Worm (Caenorhabditis elegans): ENCODE measurements around the gene kmo-1.
A peak's percentile ranks its signal among the peaks of the same experiment; 100 is the strongest.
"Not testable (repeated sequence)": the region's sequence is repeated elsewhere in the genome, so short reads cannot be mapped to it uniquely, and the experiment has no call there.

Gene kmo-1

DNA sequence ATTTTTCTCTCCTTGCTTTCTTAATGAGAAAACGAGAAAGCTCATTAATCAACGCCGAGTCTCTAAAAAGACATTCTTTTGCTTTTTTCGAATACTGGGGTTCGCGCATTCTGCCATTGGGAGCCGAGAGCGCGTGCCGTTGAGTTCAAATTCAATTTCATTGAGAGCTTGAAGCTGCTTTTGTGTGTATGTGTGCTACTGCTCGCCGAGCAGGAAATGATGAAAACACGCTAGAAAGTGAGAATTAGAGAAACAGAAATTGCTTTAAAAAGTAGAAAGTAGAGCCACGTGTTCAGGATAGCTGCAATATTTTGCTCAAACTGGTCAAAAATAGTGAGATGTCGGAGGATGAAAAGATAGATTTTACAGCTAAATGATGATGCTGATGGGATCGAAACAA lies 44.6 kb downstream of the kmo-1 start:
- TF ChIP-seq M03D4.4 (tag; optimal IDR thresholded peaks at IDR 0.05) (no peak), elt-1 (tag; optimal IDR thresholded peaks at IDR 0.05; ENCODE audit: borderline replicate concordance, insufficient read depth) (no peak), bed-3 (GFP tag; optimal IDR thresholded peaks at IDR 0.05) (no peak), mep-1 (tag; optimal IDR thresholded peaks at IDR 0.05) (no peak), unc-120 (tag; optimal IDR thresholded peaks at IDR 0.05; ENCODE audit: poor library complexity, severe bottlenecking) (peak; percentile 19), ces-1 (GFP tag; optimal IDR thresholded peaks at IDR 0.05) (peak; percentile 93), blmp-1 (tag; optimal IDR thresholded peaks at IDR 0.05) (no peak), unc-62 (GFP tag; optimal IDR thresholded peaks at IDR 0.05) (no peak), ztf-11 (tag; optimal IDR thresholded peaks at IDR 0.05) (no peak), unc-39 (tag; optimal IDR thresholded peaks at IDR 0.05) (no peak)

DNA sequence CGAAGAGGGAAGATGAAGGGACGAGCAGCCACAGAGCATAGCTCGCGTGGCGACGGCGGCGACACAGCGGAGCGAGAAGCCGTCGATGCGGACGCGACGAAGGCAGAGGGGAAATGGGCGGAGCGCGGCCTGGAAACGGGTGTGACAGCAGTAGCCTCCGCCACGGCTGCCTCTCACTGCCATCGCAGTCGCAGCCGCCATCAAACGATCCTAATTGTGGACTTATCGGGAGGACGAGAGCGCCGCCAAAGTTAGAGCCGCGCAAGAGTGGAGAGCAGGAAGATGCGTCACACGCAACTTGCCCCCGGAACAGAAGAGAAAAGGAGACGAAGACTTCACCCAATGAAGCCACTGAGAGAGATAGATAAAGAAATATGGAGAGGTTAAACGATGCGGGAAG lies 46.0 kb downstream of the kmo-1 start:
- TF ChIP-seq ces-1 (GFP tag; optimal IDR thresholded peaks at IDR 0.05) (peak; percentile 38), ceh-39 (tag; optimal IDR thresholded peaks at IDR 0.05) (no peak), hlh-1 (tag; optimal IDR thresholded peaks at IDR 0.05) (no peak), mls-2 (tag; optimal IDR thresholded peaks at IDR 0.05) (peak; percentile 10), sem-2 (GFP tag; optimal IDR thresholded peaks at IDR 0.05) (no peak), nhr-2 (tag; optimal IDR thresholded peaks at IDR 0.05) (no peak), sptf-1 (tag; optimal IDR thresholded peaks at IDR 0.05) (peak; percentile 63), nhr-12 (tag; optimal IDR thresholded peaks at IDR 0.05) (no peak), ceh-43 (GFP tag; optimal IDR thresholded peaks at IDR 0.05) (no peak), mab-5 (tag; optimal IDR thresholded peaks at IDR 0.05) (no peak), unc-39 (tag; optimal IDR thresholded peaks at IDR 0.05) (no peak)

DNA sequence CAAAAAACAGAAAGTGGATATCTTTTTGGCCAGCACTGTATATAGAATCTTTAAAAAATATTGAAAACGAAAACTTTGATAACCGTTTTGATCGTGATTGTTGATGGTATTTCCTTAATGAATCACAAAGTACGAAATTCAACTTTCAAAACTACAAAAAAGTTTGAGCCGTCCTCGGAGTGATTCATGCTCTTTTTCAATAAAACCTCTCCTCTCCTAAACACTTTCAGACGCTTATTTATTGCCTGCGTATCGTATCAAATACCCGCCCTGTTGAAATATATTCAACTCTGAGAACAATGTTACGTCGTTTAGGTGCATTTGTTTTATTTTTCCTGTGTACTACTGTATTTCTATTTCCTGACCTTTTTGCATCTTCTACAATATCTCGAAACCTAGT lies 49.4 kb downstream of the kmo-1 start:
- TF ChIP-seq lin-32 (GFP tag; optimal IDR thresholded peaks at IDR 0.05) = no peak
- TF ChIP-seq nhr-12 (tag; optimal IDR thresholded peaks at IDR 0.05) = no peak
- TF ChIP-seq ceh-43 (GFP tag; optimal IDR thresholded peaks at IDR 0.05) = no peak
- TF ChIP-seq flh-1 (GFP tag; optimal IDR thresholded peaks at IDR 0.05) = no peak
- no peak for TF ChIP-seq elt-3 (tag; optimal IDR thresholded peaks at IDR 0.05)

DNA sequence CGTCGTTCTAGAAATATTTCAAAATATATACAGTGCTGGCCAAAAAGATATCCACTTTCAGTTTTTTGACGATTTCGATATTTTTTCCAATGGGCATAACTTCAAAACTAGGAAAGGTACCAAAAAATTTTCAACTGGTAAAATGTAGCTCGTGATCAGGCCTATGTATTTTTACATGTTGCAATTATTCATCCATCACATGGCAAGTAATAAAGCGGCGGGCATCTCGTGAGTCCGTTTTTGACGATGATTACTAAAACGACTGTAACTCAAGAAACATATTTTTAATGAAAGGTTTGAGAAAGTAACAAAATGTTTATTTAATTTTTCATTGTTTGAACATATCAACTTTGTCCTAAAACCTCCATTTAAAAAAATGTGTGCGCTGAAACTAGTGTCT lies 50.3 kb downstream of the kmo-1 start, which contains the start of gene F10C2.3:
TSS of gene F10C2.3 (plus strand) at position 301 of the 400 bp plus-strand sequence.
- TF ChIP-seq zip-8 (tag; optimal IDR thresholded peaks at IDR 0.05); ces-1 (GFP tag; optimal IDR thresholded peaks at IDR 0.05); nhr-2 (tag; optimal IDR thresholded peaks at IDR 0.05): not testable (repeated sequence)

All from whole organism, mixed stage, embryonic.